Worm (Caenorhabditis elegans): ENCODE data around the gene F53F4.17.

- TF ChIP-seq lin-35 (GFP tag; optimal IDR thresholded peaks at IDR 0.05) (no peak), ztf-11 (tag; optimal IDR thresholded peaks at IDR 0.05) (no peak), snpc-4 (tag; optimal IDR thresholded peaks at IDR 0.05) (no peak), fos-1 (tag; optimal IDR thresholded peaks at IDR 0.05) (no peak), lsy-2 (tag; optimal IDR thresholded peaks at IDR 0.05) (no peak), rnt-1 (tag; optimal IDR thresholded peaks at IDR 0.05) (no peak), mab-9 (GFP tag; IDR thresholded peaks at IDR 0.05) (no peak), isw-1 (GFP tag; IDR thresholded peaks at IDR 0.05) (no peak)
Observed at ce11 chrV:13620676-13621075, 32.7 kb downstream of the F53F4.17 start, which contains the start of gene F53F4.15.

Data from whole organism, L1 larva.